Fruit fly (Drosophila melanogaster) whole organism, larva: ENCODE data around the gene dgt6.

Experiments used
- noc ChIP-seq: fragments of 200-800 bp; sonication (Bioruptor generic); optimal IDR thresholded peaks from 3 replicates; lab custom pipeline; 2019; ENCODE audit warnings: missing biosample characterization, mild to moderate bottlenecking, missing genetic modification characterization, moderate library complexity

dgt6 gene

dm6 chr3R:29130902-29131621 is at the start of gene dgt6, which contains the start of gene Vha100-1:
TSS of gene dgt6 (minus strand) at chr3R:29130972.
TSS of gene Vha100-1 (plus strand) at chr3R:29131193.
- peak; percentile 16 for TF ChIP-seq noc (tag; lab: Kevin White, UChicago)

dm6 chr3R:29164930-29165693 is 34.3 kb upstream of the dgt6 start, which contains the start of gene CG11898:
TSS of gene CG11898 (plus strand) at chr3R:29165643.
- peak; percentile 39 for TF ChIP-seq noc (tag; lab: Kevin White, UChicago)

dm6 chr3R:29159620-29160019 is 28.8 kb upstream of the dgt6 start:
- no peak for TF ChIP-seq noc (tag; lab: Kevin White, UChicago)

- peak; percentile 11 for TF ChIP-seq noc (tag; lab: Kevin White, UChicago)
Measured at dm6 chr3R:29158721-29159120, 27.9 kb upstream of the dgt6 start.

- peak; percentile 89 for TF ChIP-seq noc (tag; lab: Kevin White, UChicago)
Measured at dm6 chr3R:29157418-29158398, 26.9 kb upstream of the dgt6 start, which contains the start of gene rdog. TSS of gene rdog (plus strand) at chr3R:29158122.

- TF ChIP-seq noc (tag; lab: Kevin White, UChicago): peak; percentile 65
Measured at dm6 chr3R:29153197-29153644, 22.4 kb upstream of the dgt6 start, which contains the start of the genes Slbp and Rpn2. TSS of gene Slbp (minus strand) at chr3R:29153266. TSS of gene Rpn2 (plus strand) at chr3R:29153524.

- TF ChIP-seq noc (tag; lab: Kevin White, UChicago): peak; percentile 52
Measured at dm6 chr3R:29151621-29152092, 20.9 kb upstream of the dgt6 start, which contains the start of gene eIF2D. TSS of gene eIF2D (minus strand) at chr3R:29151794.

- peak; percentile 27 for TF ChIP-seq noc (tag; lab: Kevin White, UChicago)
Measured at dm6 chr3R:29148072-29148471, 17.3 kb upstream of the dgt6 start, which contains the start of the genes CG11882 and Pglym78. TSS of gene CG11882 (minus strand) at chr3R:29148172. TSS of gene Pglym78 (plus strand) at chr3R:29148248.

dm6 chr3R:29146710-29147109 is 15.9 kb upstream of the dgt6 start, which contains the start of gene CG14511:
TSS of gene CG14511 (minus strand) at chr3R:29146893.
- TF ChIP-seq noc (tag; lab: Kevin White, UChicago): no peak

dm6 chr3R:29139767-29140755 is 9.3 kb upstream of the dgt6 start:
- no peak for TF ChIP-seq noc (tag; lab: Kevin White, UChicago)

dm6 chr3R:29138961-29139527 is 8.3 kb upstream of the dgt6 start:
- TF ChIP-seq noc (tag; lab: Kevin White, UChicago): no peak

dm6 chr3R:29138407-29138806 is 7.6 kb upstream of the dgt6 start, which contains the start of the genes Alg13 and superdeath:
TSS of gene Alg13 (minus strand) at chr3R:29138573.
TSS of gene superdeath (plus strand) at chr3R:29138662.
- TF ChIP-seq noc (tag; lab: Kevin White, UChicago): no peak

dm6 chr3R:29124128-29124527 is 6.6 kb downstream of the dgt6 start:
- peak; percentile 57 for TF ChIP-seq noc (tag; lab: Kevin White, UChicago)
